Fruit fly (Drosophila melanogaster) whole organism, embryonic: ENCODE results near the gene RpS2.

Experiments
- BEAF-32 ChIP-seq: fragments of 200-800 bp; sonication (Bioruptor generic); optimal IDR thresholded peaks from 3 replicates; lab custom pipeline; 2017; ENCODE audit warnings: missing biosample characterization, missing genetic modification characterization, mild to moderate bottlenecking, moderate library complexity, missing genetic modification reagents
- BtbVII ChIP-seq: fragments of 200-800 bp; sonication (Bioruptor generic); optimal IDR thresholded peaks from 3 replicates; lab custom pipeline; 2017; ENCODE audit warnings: missing biosample characterization, mild to moderate bottlenecking, missing genetic modification characterization
- CG10366 ChIP-seq: fragments of 200-800 bp; sonication (Bioruptor generic); IDR thresholded peaks from 2 replicates; pipeline ENCODE4 v1.3.6; 2022; ENCODE audit warnings: missing biosample characterization, missing genetic modification characterization
- CG10431 ChIP-seq: fragments of 200-800 bp; sonication (Bioruptor generic); optimal IDR thresholded peaks from 3 replicates; lab custom pipeline; 2018; ENCODE audit warnings: missing biosample characterization, mild to moderate bottlenecking, missing genetic modification characterization
- CG11085 ChIP-seq: fragments of 200-800 bp; sonication (Bioruptor generic); IDR thresholded peaks from 2 replicates; pipeline ENCODE4 v1.3.6; 2022; ENCODE audit warnings: missing biosample characterization, missing genetic modification characterization
- CG13424 ChIP-seq: fragments of 200-800 bp; sonication (Bioruptor generic); optimal IDR thresholded peaks from 2 replicates; lab custom pipeline; 2019; ENCODE audit warnings: missing biosample characterization, mild to moderate bottlenecking, missing genetic modification characterization, moderate library complexity
- CG14965 ChIP-seq: fragments of 200-800 bp; sonication (Bioruptor generic); optimal IDR thresholded peaks from 2 replicates; lab custom pipeline; 2016; ENCODE audit warnings: missing biosample characterization, missing genetic modification characterization, borderline replicate concordance
- CG15601 ChIP-seq: fragments of 200-800 bp; sonication (Bioruptor generic); optimal IDR thresholded peaks from 3 replicates; lab custom pipeline; 2019; ENCODE audit warnings: missing biosample characterization, mild to moderate bottlenecking, missing genetic modification characterization, moderate library complexity
- CG17802 ChIP-seq: fragments of 200-800 bp; sonication (Bioruptor generic); optimal IDR thresholded peaks from 2 replicates; lab custom pipeline; 2018; ENCODE audit warnings: missing biosample characterization, mild to moderate bottlenecking, missing genetic modification characterization, moderate library complexity
- CG1792 ChIP-seq: fragments of 200-800 bp; sonication (Bioruptor generic); optimal IDR thresholded peaks from 2 replicates; lab custom pipeline; 2016; ENCODE audit warnings: missing biosample characterization, missing genetic modification characterization
- CG18476 ChIP-seq: fragments of 200-800 bp; sonication (Bioruptor generic); optimal IDR thresholded peaks from 2 replicates; lab custom pipeline; 2016; ENCODE audit warnings: missing biosample characterization, mild to moderate bottlenecking, missing genetic modification characterization
- CG2202 ChIP-seq: fragments of 200-800 bp; sonication (Bioruptor generic); optimal IDR thresholded peaks from 2 replicates; lab custom pipeline; 2018; ENCODE audit warnings: missing biosample characterization, mild to moderate bottlenecking, missing genetic modification characterization
- CG31388 ChIP-seq: fragments of 200-800 bp; sonication (Bioruptor generic); optimal IDR thresholded peaks from 2 replicates; lab custom pipeline; 2016; ENCODE audit warnings: missing biosample characterization, missing genetic modification characterization
- CG3407 ChIP-seq: fragments of 200-800 bp; sonication (Bioruptor generic); optimal IDR thresholded peaks from 2 replicates; lab custom pipeline; 2018; ENCODE audit warnings: missing biosample characterization, mild to moderate bottlenecking, missing genetic modification characterization
- CG34376 ChIP-seq: fragments of 200-800 bp; sonication (Bioruptor generic); optimal IDR thresholded peaks from 2 replicates; lab custom pipeline; 2018; ENCODE audit warnings: missing biosample characterization, mild to moderate bottlenecking, missing genetic modification characterization
- CG34422 ChIP-seq: fragments of 200-800 bp; sonication (Bioruptor generic); IDR thresholded peaks from 3 replicates; pipeline ENCODE4 v1.3.6; 2022; ENCODE audit warnings: missing biosample characterization, missing genetic modification characterization
- CG4404 ChIP-seq: fragments of 200-800 bp; sonication (Bioruptor generic); IDR thresholded peaks from 2 replicates; pipeline ENCODE4 v1.3.6; 2022; ENCODE audit warnings: missing biosample characterization, missing genetic modification characterization
- CG4617 ChIP-seq: fragments of 200-800 bp; sonication (Bioruptor generic); optimal IDR thresholded peaks from 3 replicates; lab custom pipeline; 2016; ENCODE audit warnings: missing biosample characterization, missing genetic modification characterization, borderline replicate concordance
- CG5953 ChIP-seq: fragments of 200-800 bp; sonication (Bioruptor generic); IDR thresholded peaks from 2 replicates; pipeline ENCODE4 v1.3.6; 2022; ENCODE audit warnings: missing biosample characterization, missing genetic modification characterization
- CG6254 ChIP-seq: fragments of 200-800 bp; sonication (Bioruptor generic); optimal IDR thresholded peaks from 3 replicates; lab custom pipeline; 2017; ENCODE audit warnings: mild to moderate bottlenecking, missing biosample characterization, missing genetic modification reagents, missing genetic modification characterization
- CG6272 ChIP-seq: fragments of 200-800 bp; sonication (Bioruptor generic); IDR thresholded peaks from 2 replicates; pipeline ENCODE4 v1.3.6; 2022; ENCODE audit warnings: missing biosample characterization, missing genetic modification characterization
- CG6654 ChIP-seq: fragments of 200-800 bp; sonication (Bioruptor generic); optimal IDR thresholded peaks from 2 replicates; lab custom pipeline; 2017; ENCODE audit warnings: missing biosample characterization, mild to moderate bottlenecking, missing genetic modification characterization
- CG8765 ChIP-seq: fragments of 200-800 bp; sonication (Bioruptor generic); IDR thresholded peaks from 2 replicates; pipeline ENCODE4 v1.3.6; 2022; ENCODE audit warnings: missing biosample characterization, missing genetic modification characterization
- D19B ChIP-seq: fragments of 200-800 bp; sonication (Bioruptor generic); optimal IDR thresholded peaks from 2 replicates; lab custom pipeline; 2017; ENCODE audit warnings: missing biosample characterization, mild to moderate bottlenecking, missing genetic modification characterization
- Dfd ChIP-seq, 2 experiments: fragments of >200 bp; optimal IDR thresholded peaks; 2 replicates each; lab custom pipeline; 2017; ENCODE audit warnings: missing biosample characterization in 2 of 2, missing genetic modification characterization in 2 of 2
- Dref ChIP-seq: fragments of 200-800 bp; sonication (Bioruptor generic); IDR thresholded peaks from 2 replicates; pipeline ENCODE4 v1.3.6; 2022; ENCODE audit warnings: missing biosample characterization, missing genetic modification characterization
- GATAe ChIP-seq: fragments of 200-800 bp; sonication (Bioruptor generic); conservative IDR thresholded peaks from 2 replicates; pipeline ENCODE4 v1.3.6; 2022; ENCODE audit warnings: missing biosample characterization, missing genetic modification characterization
- Gug ChIP-seq: fragments of 200-800 bp; sonication (Bioruptor generic); IDR thresholded peaks from 4 replicates; pipeline ENCODE4 v1.3.6; 2022; ENCODE audit warnings: missing biosample characterization, missing genetic modification characterization
- Hey ChIP-seq: fragments of 200-800 bp; sonication (Bioruptor generic); optimal IDR thresholded peaks from 3 replicates; lab custom pipeline; 2018; ENCODE audit warnings: missing biosample characterization, mild to moderate bottlenecking, missing genetic modification characterization
- HmgZ ChIP-seq: fragments of 200-800 bp; sonication (Bioruptor generic); optimal IDR thresholded peaks from 2 replicates; lab custom pipeline; 2018; ENCODE audit warnings: missing biosample characterization, mild to moderate bottlenecking, missing genetic modification characterization
- Hsf ChIP-seq: fragments of 200-800 bp; sonication (Bioruptor generic); optimal IDR thresholded peaks from 3 replicates; lab custom pipeline; 2016; ENCODE audit warnings: missing biosample characterization, missing genetic modification characterization
- Ptx1 ChIP-seq: fragments of 200-800 bp; sonication (Bioruptor generic); IDR thresholded peaks from 2 replicates; pipeline ENCODE4 v1.3.6; 2022; ENCODE audit warnings: missing biosample characterization, missing genetic modification characterization
- Ssrp ChIP-seq: fragments of 200-800 bp; sonication (Bioruptor generic); optimal IDR thresholded peaks from 2 replicates; lab custom pipeline; 2018; ENCODE audit warnings: missing biosample characterization, mild to moderate bottlenecking, missing genetic modification characterization, moderate library complexity
- aop ChIP-seq: fragments of 200-800 bp; sonication (Bioruptor generic); IDR thresholded peaks from 2 replicates; pipeline ENCODE4 v1.3.6; 2022; ENCODE audit warnings: missing biosample characterization, missing genetic modification characterization
- bowl ChIP-seq: fragments of 200-800 bp; sonication (Bioruptor generic); IDR thresholded peaks from 2 replicates; pipeline ENCODE4 v1.3.6; 2022; ENCODE audit warnings: missing biosample characterization, missing genetic modification characterization
- croc ChIP-seq: fragments of 200-800 bp; sonication (Bioruptor generic); conservative IDR thresholded peaks from 3 replicates; pipeline ENCODE4 v1.3.6; 2022; ENCODE audit warnings: missing biosample characterization, missing genetic modification characterization
- dysf ChIP-seq: fragments of 200-800 bp; sonication (Bioruptor generic); IDR thresholded peaks from 3 replicates; pipeline ENCODE4 v1.3.6; 2022; ENCODE audit warnings: missing biosample characterization, missing genetic modification characterization
- fd96Cb ChIP-seq: fragments of 200-800 bp; sonication (Bioruptor generic); optimal IDR thresholded peaks from 2 replicates; lab custom pipeline; 2018; ENCODE audit warnings: missing biosample characterization, mild to moderate bottlenecking, missing genetic modification characterization, moderate library complexity
- grau ChIP-seq: fragments of 200-800 bp; optimal IDR thresholded peaks from 3 replicates; lab custom pipeline; 2019; ENCODE audit warnings: missing biosample characterization, mild to moderate bottlenecking, missing genetic modification characterization, moderate library complexity
- inv ChIP-seq: fragments of 200-800 bp; sonication (Bioruptor generic); IDR thresholded peaks from 2 replicates; pipeline ENCODE4 v1.3.6; 2022; ENCODE audit warnings: missing biosample characterization, missing genetic modification characterization; ENCODE audit not compliant: partially characterized antibody
- nerfin-2 ChIP-seq: fragments of 200-800 bp; sonication (Bioruptor generic); IDR thresholded peaks from 2 replicates; pipeline ENCODE4 v1.3.6; 2022; ENCODE audit warnings: missing biosample characterization, missing genetic modification characterization; ENCODE audit not compliant: partially characterized antibody
- oc ChIP-seq: fragments of 200-800 bp; sonication (Bioruptor generic); optimal IDR thresholded peaks from 2 replicates; lab custom pipeline; 2018; ENCODE audit warnings: missing biosample characterization, mild to moderate bottlenecking, missing genetic modification characterization, moderate library complexity
- phol ChIP-seq: fragments of 200-800 bp; sonication (Bioruptor generic); optimal IDR thresholded peaks from 3 replicates; lab custom pipeline; 2018; ENCODE audit warnings: missing biosample characterization, mild to moderate bottlenecking, missing genetic modification characterization, moderate library complexity
- pnt ChIP-seq: fragments of 200-800 bp; sonication (Bioruptor generic); optimal IDR thresholded peaks from 3 replicates; lab custom pipeline; 2016; ENCODE audit warnings: missing biosample characterization, missing genetic modification characterization
- ranshi ChIP-seq: fragments of 200-800 bp; sonication (Bioruptor generic); IDR thresholded peaks from 2 replicates; pipeline ENCODE4 v1.3.6; 2022; ENCODE audit warnings: missing biosample characterization, missing genetic modification characterization
- rib ChIP-seq: fragments of 200-800 bp; sonication (Bioruptor generic); IDR thresholded peaks from 2 replicates; pipeline ENCODE4 v1.3.6; 2022; ENCODE audit warnings: missing biosample characterization, missing genetic modification characterization
- run ChIP-seq: fragments of 200-800 bp; sonication (Bioruptor generic); optimal IDR thresholded peaks from 3 replicates; lab custom pipeline; 2018; ENCODE audit warnings: missing biosample characterization, mild to moderate bottlenecking, missing genetic modification characterization
- schlank ChIP-seq: fragments of 200-800 bp; sonication (Bioruptor generic); optimal IDR thresholded peaks from 2 replicates; lab custom pipeline; 2018; ENCODE audit warnings: missing biosample characterization, mild to moderate bottlenecking, missing genetic modification characterization
- shn ChIP-seq: fragments of 200-800 bp; sonication (Bioruptor generic); optimal IDR thresholded peaks from 3 replicates; lab custom pipeline; 2016; ENCODE audit warnings: missing biosample characterization, missing genetic modification characterization
- sob ChIP-seq: fragments of 200-800 bp; sonication (Bioruptor generic); IDR thresholded peaks from 2 replicates; pipeline ENCODE4 v1.3.6; 2022; ENCODE audit warnings: missing biosample characterization, missing genetic modification characterization
- trem ChIP-seq: fragments of 200-800 bp; optimal IDR thresholded peaks from 3 replicates; lab custom pipeline; 2019; ENCODE audit warnings: missing biosample characterization, mild to moderate bottlenecking, missing genetic modification characterization, moderate library complexity
- unpg ChIP-seq: fragments of 200-800 bp; sonication (Bioruptor generic); optimal IDR thresholded peaks from 3 replicates; lab custom pipeline; 2018; ENCODE audit warnings: missing biosample characterization, mild to moderate bottlenecking, missing genetic modification characterization, moderate library complexity

The RpS2 gene

DNA sequence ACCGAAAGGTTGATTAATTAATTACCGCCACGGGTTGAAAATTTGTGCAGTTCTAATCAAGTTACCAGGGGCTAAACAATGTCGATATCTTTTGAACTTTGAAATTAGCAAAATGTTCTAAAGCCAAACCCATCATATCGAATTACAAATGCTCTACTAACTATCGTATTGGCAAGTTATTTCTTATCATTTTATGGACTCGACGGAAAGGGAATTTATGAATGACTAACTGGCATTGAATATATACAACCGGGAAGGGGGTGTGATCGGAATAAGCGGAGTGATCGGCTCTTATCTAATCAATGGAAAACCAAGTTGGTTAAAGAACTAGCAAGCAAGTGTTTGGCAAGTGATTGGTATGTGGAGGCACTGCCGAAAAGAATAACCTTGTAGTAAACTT, 46.2 kb upstream of the RpS2 start (continued):
- TF ChIP-seq CG11085 (GFP tag; lab: Robert Waterston, UW) (no peak), CG6254 (GFP tag; lab: Kevin White, UChicago) (no peak), bowl (GFP tag; lab: Robert Waterston, UW) (no peak), Dref (GFP tag; lab: Robert Waterston, UW) (no peak), CG4617 (GFP tag; lab: Kevin White, UChicago) (no peak), rib (peak; percentile 73), CG3407 (GFP tag; lab: Kevin White, UChicago) (no peak), CG6272 (no peak), CG14965 (GFP tag; lab: Kevin White, UChicago) (no peak), inv (GFP tag; lab: Robert Waterston, UW) (no peak), BtbVII (GFP tag; lab: Kevin White, UChicago) (no peak), shn (GFP tag; lab: Kevin White, UChicago) (no peak), CG34376 (GFP tag; lab: Kevin White, UChicago) (peak; percentile 84), CG1792 (GFP tag; lab: Kevin White, UChicago) (no peak), nerfin-2 (GFP tag; lab: Robert Waterston, UW) (no peak), Ptx1 (GFP tag; lab: Robert Waterston, UW) (0 out of 2 replicates have a peak, but pooled peaks have one; percentile 13), oc (tag; lab: Kevin White, UChicago) (no peak), phol (tag; lab: Kevin White, UChicago) (no peak), croc (GFP tag; lab: Robert Waterston, UW) (no peak), pnt (GFP tag; lab: Kevin White, UChicago) (no peak), CG18476 (no peak), schlank (tag; lab: Kevin White, UChicago) (peak; percentile 48), CG10431 (GFP tag; lab: Kevin White, UChicago) (no peak), dysf (GFP tag; lab: Robert Waterston, UW) (no peak), CG8765 (GFP tag; lab: Robert Waterston, UW) (no peak), aop (GFP tag; lab: Robert Waterston, UW) (no peak), D19B (GFP tag; lab: Kevin White, UChicago) (no peak), sob (GFP tag; lab: Robert Waterston, UW) (0 out of 2 replicates have a peak, but pooled peaks have one; percentile 16), CG31388 (no peak), HmgZ (tag; lab: Kevin White, UChicago) (peak; percentile 57), Dfd (GFP tag; optimal IDR thresholded peaks at IDR 0.05; lab: Kevin White, UChicago) (no peak), run (no peak), CG6654 (GFP tag; lab: Kevin White, UChicago) (no peak), GATAe (GFP tag; lab: Robert Waterston, UW) (peak; percentile 89), Gug (no peak), unpg (GFP tag; lab: Kevin White, UChicago) (no peak), trem (tag; lab: Kevin White, UChicago) (no peak), CG10366 (no peak), BEAF-32 (GFP tag; lab: Kevin White, UChicago) (no peak), Ssrp (tag; lab: Kevin White, UChicago) (no peak), CG34422 (GFP tag; lab: Robert Waterston, UW) (no peak), Hey (tag; lab: Kevin White, UChicago) (peak; percentile 51), Hsf (GFP tag; lab: Kevin White, UChicago) (no peak), ranshi (no peak), grau (tag; lab: Kevin White, UChicago) (peak; percentile 15), CG5953 (GFP tag; lab: Robert Waterston, UW) (no peak), CG4404 (GFP tag; lab: Robert Waterston, UW) (no peak), CG17802 (tag; lab: Kevin White, UChicago) (no peak), CG2202 (tag; lab: Kevin White, UChicago) (no peak), CG15601 (no peak), CG13424 (tag; lab: Kevin White, UChicago) (no peak), fd96Cb (no peak)
